Fruit fly (Drosophila melanogaster): ENCODE results near the gene CG42780.
A peak's percentile ranks its signal among the peaks of the same experiment; 100 is the strongest.

Gene CG42780

dm6 chrX:7293874-7294559 lies 38.0 kb downstream of the CG42780 start (continued):
- TF ChIP-seq CG11695 (GFP tag; IDR thresholded peaks at IDR 0.05) (peak; percentile 89), ro (GFP tag; IDR thresholded peaks at IDR 0.05) (peak; percentile 73; the same call in 1 of the 2 replicates), CG4404 (GFP tag; IDR thresholded peaks at IDR 0.05) (peak; percentile 71), CG17912 (GFP tag; optimal IDR thresholded peaks at IDR 0.05) (peak; percentile 81), Fer1 (GFP tag; optimal IDR thresholded peaks at IDR 0.05) (peak; percentile 92), stwl (tag; optimal IDR thresholded peaks at IDR 0.05) (peak; percentile 49), E2f2 (GFP tag; IDR thresholded peaks at IDR 0.05) (peak; percentile 51; the same call in 1 of the 2 replicates), CG11456 (GFP tag; IDR thresholded peaks at IDR 0.05) (peak; percentile 60; the same call in 2 of the 3 replicates), Dref (GFP tag; IDR thresholded peaks at IDR 0.05) (no peak), fd96Cb (tag; optimal IDR thresholded peaks at IDR 0.05) (peak; percentile 94), lmd (GFP tag; IDR thresholded peaks at IDR 0.05) (peak; percentile 85), CG4854 (GFP tag; optimal IDR thresholded peaks at IDR 0.05) (peak; percentile 35), cato (GFP tag; optimal IDR thresholded peaks at IDR 0.05; ENCODE audit: borderline replicate concordance) (peak; percentile 60), fru (optimal IDR thresholded peaks at IDR 0.05) (no peak), CG2712 (tag; optimal IDR thresholded peaks at IDR 0.05) (peak; percentile 98), CG1602 (GFP tag; optimal IDR thresholded peaks at IDR 0.05) (peak; percentile 82), maf-S (GFP tag; optimal IDR thresholded peaks at IDR 0.05) (no peak), sisA (GFP tag; IDR thresholded peaks at IDR 0.05) (peak; percentile 80), pum (GFP tag; optimal IDR thresholded peaks at IDR 0.05) (no peak), dpn (GFP tag; optimal IDR thresholded peaks at IDR 0.05) (peak in 1 of 2 experiments; percentile 74), exex (tag; optimal IDR thresholded peaks at IDR 0.05) (peak; percentile 51), ems (GFP tag; optimal IDR thresholded peaks at IDR 0.05) (peak; percentile 49), CG12155 (GFP tag; optimal IDR thresholded peaks at IDR 0.05) (peak; percentile 54), CG4360 (GFP tag; IDR thresholded peaks at IDR 0.05) (no peak), Chrac-16 (GFP tag; optimal IDR thresholded peaks at IDR 0.05) (peak; percentile 54), CG2120 (GFP tag; optimal IDR thresholded peaks at IDR 0.05) (peak; percentile 15), crol (GFP tag; IDR thresholded peaks at IDR 0.05) (peak; percentile 89), CG8281 (tag; optimal IDR thresholded peaks at IDR 0.05) (peak; percentile 69), CG13775 (GFP tag; optimal IDR thresholded peaks at IDR 0.05) (peak; percentile 80), CG7839 (tag; optimal IDR thresholded peaks at IDR 0.05) (peak; percentile 93), z (GFP tag; IDR thresholded peaks at IDR 0.05) (peak; percentile 67; the same call in 2 of the 3 replicates), Opbp (GFP tag; IDR thresholded peaks at IDR 0.05; ENCODE audit: partially characterized antibody) (no peak), Atf-2 (GFP tag; optimal IDR thresholded peaks at IDR 0.05) (no peak), lilli (GFP tag; optimal IDR thresholded peaks at IDR 0.05) (peak; percentile 17), repo (GFP tag; optimal IDR thresholded peaks at IDR 0.05) (no peak), CG8924 (tag; optimal IDR thresholded peaks at IDR 0.05) (peak; percentile 96), bigmax (GFP tag; optimal IDR thresholded peaks at IDR 0.05) (no peak), ranshi (GFP tag; IDR thresholded peaks at IDR 0.05) (peak; percentile 71), CG32772 (GFP tag; IDR thresholded peaks at IDR 0.05) (peak; percentile 62), cg (GFP tag; optimal IDR thresholded peaks at IDR 0.05) (peak; percentile 71), pita (GFP tag; optimal IDR thresholded peaks at IDR 0.05) (no peak), Tbp (GFP tag; optimal IDR thresholded peaks at IDR 0.05) (no peak), Sin3A (optimal IDR thresholded peaks at IDR 0.05) (no peak), CG15696 (tag; optimal IDR thresholded peaks at IDR 0.05) (peak; percentile 96), CG10147 (GFP tag; optimal IDR thresholded peaks at IDR 0.05) (peak; percentile 87), grn (GFP tag; optimal IDR thresholded peaks at IDR 0.05) (peak; percentile 27), schlank (tag; optimal IDR thresholded peaks at IDR 0.05) (peak; percentile 4), Poxn (GFP tag; IDR thresholded peaks at IDR 0.05) (no peak), Mes4 (GFP tag; optimal IDR thresholded peaks at IDR 0.05) (no peak), toy (GFP tag; IDR thresholded peaks at IDR 0.05) (no peak), CG15011 (GFP tag; optimal IDR thresholded peaks at IDR 0.05) (peak; percentile 79)
